Fruit fly (Drosophila melanogaster): ENCODE measurements around the gene CG6770.

CG6770 gene

DNA sequence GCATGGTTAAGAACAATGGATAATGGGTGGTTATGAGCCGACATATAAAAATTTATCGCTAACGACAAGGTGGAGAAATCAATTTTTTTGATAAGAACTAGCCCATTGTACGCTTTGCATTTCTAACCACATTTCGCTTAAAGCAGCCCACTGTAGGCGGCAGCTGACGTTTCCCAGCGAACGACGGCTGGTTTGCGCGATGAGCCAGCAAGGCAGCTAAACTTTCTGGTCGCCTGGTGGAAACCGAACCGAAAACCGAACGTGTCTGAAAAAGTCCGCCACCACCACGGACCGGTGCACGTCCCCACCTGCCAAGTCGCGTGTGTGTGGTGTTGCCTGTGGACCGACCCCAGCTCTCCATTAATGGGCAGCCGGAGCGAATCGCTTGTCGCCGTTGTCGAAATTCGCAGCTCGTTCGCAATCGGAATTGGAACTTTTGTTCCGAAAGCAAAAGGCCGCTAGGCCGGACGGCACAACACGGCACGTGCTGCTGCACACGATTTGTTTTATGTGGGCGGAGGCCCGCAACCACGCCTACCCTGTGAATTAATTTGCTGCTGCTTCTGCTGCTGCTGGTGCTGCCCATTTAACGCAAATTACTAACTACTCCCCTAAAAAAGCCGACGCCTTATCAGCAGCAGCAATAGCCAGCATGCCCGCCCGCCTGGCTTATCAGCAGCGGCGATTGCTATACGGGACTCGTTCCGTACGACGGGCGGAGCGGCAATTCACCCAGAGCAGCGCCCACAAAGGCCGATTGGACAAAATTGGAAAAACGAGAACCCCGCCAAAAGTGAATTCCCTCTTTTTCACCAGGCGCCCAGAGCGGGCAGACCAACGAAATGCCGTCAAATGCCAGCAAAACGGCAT, 42.8 kb downstream of the CG6770 start (continued):
- TF ChIP-seq CG7745 (tag; optimal IDR thresholded peaks at IDR 0.05) = peak; percentile 96
- peak; percentile 37 for TF ChIP-seq ERR (GFP tag; optimal IDR thresholded peaks at IDR 0.05)
- TF ChIP-seq Elba2 (GFP tag; optimal IDR thresholded peaks at IDR 0.05) = peak; percentile 16
- TF ChIP-seq CG9876 (GFP tag; optimal IDR thresholded peaks at IDR 0.05) = no peak
- TF ChIP-seq tll (GFP tag; optimal IDR thresholded peaks at IDR 0.05) = peak in 1 of 2 experiments; percentile 54
- TF ChIP-seq B-H1 (GFP tag; IDR thresholded peaks at IDR 0.05) = no peak
- peak; percentile 24 for TF ChIP-seq Sox100B (GFP tag; optimal IDR thresholded peaks at IDR 0.05)
- TF ChIP-seq HmgD (GFP tag; optimal IDR thresholded peaks at IDR 0.05) = peak; percentile 11
- no peak for TF ChIP-seq CG15011 (GFP tag; optimal IDR thresholded peaks at IDR 0.05)
- TF ChIP-seq CG30403 (GFP tag; optimal IDR thresholded peaks at IDR 0.05) = peak; percentile 55
- TF ChIP-seq Pdp1 (GFP tag; optimal IDR thresholded peaks at IDR 0.05) = peak in 1 of 2 experiments; percentile 14
- no peak for TF ChIP-seq zf30C (GFP tag; optimal IDR thresholded peaks at IDR 0.05)
- no peak for TF ChIP-seq toy (GFP tag; IDR thresholded peaks at IDR 0.05)
- TF ChIP-seq CG31388 (GFP tag; optimal IDR thresholded peaks at IDR 0.05) = no peak
- peak; percentile 10 for TF ChIP-seq CG33213 (GFP tag; optimal IDR thresholded peaks at IDR 0.05)
- TF ChIP-seq Hr39 (optimal IDR thresholded peaks at IDR 0.05) = no peak
- peak; percentile 11 for TF ChIP-seq CG9817 (tag; optimal IDR thresholded peaks at IDR 0.05)
- TF ChIP-seq CG12219 (GFP tag; optimal IDR thresholded peaks at IDR 0.05) = peak; percentile 31
- TF ChIP-seq nerfin-1 (tag; optimal IDR thresholded peaks at IDR 0.05) = peak; percentile 83
- peak; percentile 22 for TF ChIP-seq CG4328 (GFP tag; optimal IDR thresholded peaks at IDR 0.05)
- peak; percentile 75 for TF ChIP-seq CG3065 (GFP tag; optimal IDR thresholded peaks at IDR 0.05)
- TF ChIP-seq Fer1 (GFP tag; optimal IDR thresholded peaks at IDR 0.05) = peak; percentile 92
- TF ChIP-seq sug (tag; optimal IDR thresholded peaks at IDR 0.05) = peak; percentile 98
- no peak for TF ChIP-seq CG9215 (GFP tag; IDR thresholded peaks at IDR 0.05)
- TF ChIP-seq Vsx1 (GFP tag; optimal IDR thresholded peaks at IDR 0.05) = no peak
- peak; percentile 65 for TF ChIP-seq gem (tag; optimal IDR thresholded peaks at IDR 0.05)
- peak; percentile 60 for TF ChIP-seq nom (GFP tag; optimal IDR thresholded peaks at IDR 0.05)
- peak; percentile 5 for TF ChIP-seq CG3407 (GFP tag; optimal IDR thresholded peaks at IDR 0.05)
- peak; percentile 63 for TF ChIP-seq CG2712 (tag; optimal IDR thresholded peaks at IDR 0.05)
- peak; percentile 82 for TF ChIP-seq kah (GFP tag; optimal IDR thresholded peaks at IDR 0.05)
- TF ChIP-seq CG9437 (GFP tag; optimal IDR thresholded peaks at IDR 0.05) = peak; percentile 32
- no peak for TF ChIP-seq caup (GFP tag; optimal IDR thresholded peaks at IDR 0.05; ENCODE audit: severe bottlenecking)
- TF ChIP-seq sens (GFP tag) = peak; percentile 45
- peak; percentile 53 for TF ChIP-seq az2 (GFP tag; optimal IDR thresholded peaks at IDR 0.05)
- TF ChIP-seq CG15514 (GFP tag; optimal IDR thresholded peaks at IDR 0.05) = peak; percentile 93
- TF ChIP-seq chif (GFP tag; optimal IDR thresholded peaks at IDR 0.05) = peak in 1 of 2 experiments; percentile 23
- TF ChIP-seq jumu (GFP tag; optimal IDR thresholded peaks at IDR 0.05) = no peak
- peak; percentile 25 for TF ChIP-seq HHEX (GFP tag; optimal IDR thresholded peaks at IDR 0.05)
- TF ChIP-seq Oaz (GFP tag; IDR thresholded peaks at IDR 0.05) = no peak
- peak; percentile 27 for TF ChIP-seq CG3281 (GFP tag; optimal IDR thresholded peaks at IDR 0.05)
- peak; percentile 48 for TF ChIP-seq CG2120 (GFP tag; optimal IDR thresholded peaks at IDR 0.05)
- peak; percentile 89 for TF ChIP-seq grn (GFP tag; optimal IDR thresholded peaks at IDR 0.05)
- no peak for TF ChIP-seq zfh1 (GFP tag; IDR thresholded peaks at IDR 0.05)
- TF ChIP-seq D19B (GFP tag; optimal IDR thresholded peaks at IDR 0.05) = peak; percentile 10
- TF ChIP-seq CG10267 (tag; optimal IDR thresholded peaks at IDR 0.05) = peak; percentile 17
- peak; percentile 4 for TF ChIP-seq CG10462 (GFP tag; optimal IDR thresholded peaks at IDR 0.05)
- TF ChIP-seq lab (GFP tag; optimal IDR thresholded peaks at IDR 0.05) = peak; percentile 40
- peak; percentile 3 for TF ChIP-seq CG7556 (GFP tag; optimal IDR thresholded peaks at IDR 0.05)
